Worm (Caenorhabditis elegans) whole organism, L1 larva: Measurements from ENCODE around the gene cbs-1.

Experiments
- C34B4.2 ChIP-seq: sonication (generic microtip); optimal IDR thresholded peaks from 2 replicates; lab custom pipeline; 2017; ENCODE audit warnings: mild to moderate bottlenecking, missing genetic modification characterization, missing compliant biosample characterization
- F16B12.6 ChIP-seq: fragments of 150-350 bp; optimal IDR thresholded peaks from 2 replicates; lab custom pipeline; 2014; ENCODE audit warnings: missing biosample characterization, missing genetic modification characterization
- alr-1 ChIP-seq: fragments of 200-800 bp; sonication (Bioruptor generic); optimal IDR thresholded peaks from 2 replicates; lab custom pipeline; 2018; ENCODE audit warnings: borderline replicate concordance, mild to moderate bottlenecking, missing genetic modification characterization, missing compliant biosample characterization
- ama-1 ChIP-seq: fragments of 150-350 bp; optimal IDR thresholded peaks from 2 replicates; lab custom pipeline; 2014
- ceh-63 ChIP-seq: fragments of 200-800 bp; sonication (Bioruptor generic); optimal IDR thresholded peaks from 2 replicates; lab custom pipeline; 2018; ENCODE audit warnings: mild to moderate bottlenecking, missing genetic modification characterization, missing compliant biosample characterization
- ceh-8 ChIP-seq: fragments of 200-800 bp; sonication (Bioruptor generic); optimal IDR thresholded peaks from 2 replicates; lab custom pipeline; 2018; ENCODE audit warnings: mild to moderate bottlenecking, missing genetic modification characterization, moderate library complexity, missing compliant biosample characterization
- ceh-88 ChIP-seq: fragments of 200-800 bp; sonication (Bioruptor generic); IDR thresholded peaks from 2 replicates; pipeline ENCODE4 v1.3.6; 2022; ENCODE audit warnings: missing genetic modification characterization, missing compliant biosample characterization
- ceh-90 ChIP-seq: sonication (generic microtip); optimal IDR thresholded peaks from 2 replicates; lab custom pipeline; 2016; ENCODE audit warnings: missing genetic modification characterization, missing compliant biosample characterization
- dpl-1 ChIP-seq, 3 experiments: fragments of 150-350 bp in 2 of 3; sonication (generic microtip) in 1 of 3; optimal IDR thresholded peaks; 2 replicates each; lab custom pipeline; 2014 to 2017; ENCODE audit warnings: missing biosample characterization in 3 of 3, missing genetic modification characterization in 3 of 3, missing genetic modification reagents in 3 of 3
- dsc-1 ChIP-seq: sonication (generic microtip); optimal IDR thresholded peaks from 2 replicates; lab custom pipeline; 2016; ENCODE audit warnings: mild to moderate bottlenecking, missing genetic modification characterization, missing compliant biosample characterization
- efl-1 ChIP-seq, 4 experiments: fragments of 150-350 bp; optimal IDR thresholded peaks in 3 of 4; peaks in 1 of 4; 1 replicate in 1 of 4; 2 replicates in 3 of 4; lab custom pipeline; 2014; ENCODE audit warnings: missing biosample characterization in 2 of 4, missing genetic modification characterization in 2 of 4, missing genetic modification reagents in 2 of 4
- egl-13 ChIP-seq: sonication (generic microtip); optimal IDR thresholded peaks from 2 replicates; lab custom pipeline; 2016; ENCODE audit warnings: missing genotype, missing genetic modification reagents, missing genetic modification characterization, missing compliant biosample characterization
- egl-27 ChIP-seq, 2 experiments: fragments of 150-350 bp in 1 of 2; sonication (generic microtip); optimal IDR thresholded peaks; 3 replicates each; lab custom pipeline; 2017 to 2018; ENCODE audit warnings: missing biosample characterization in 2 of 2, missing genetic modification characterization in 2 of 2, missing genetic modification reagents in 2 of 2
- elt-2 ChIP-seq: sonication (generic microtip); optimal IDR thresholded peaks from 2 replicates; lab custom pipeline; 2016; ENCODE audit warnings: missing genetic modification characterization, mild to moderate bottlenecking, inconsistent platforms, missing compliant biosample characterization, missing genetic modification reagents
- elt-3 ChIP-seq, 6 experiments: fragments of 150-350 bp in 1 of 6; sonication (generic microtip); optimal IDR thresholded peaks; 2 replicates each; lab custom pipeline; 2017 to 2018; ENCODE audit warnings: missing biosample characterization in 6 of 6, missing genetic modification characterization in 6 of 6, inconsistent platforms in 1 of 6
- ets-5 ChIP-seq: fragments of 200-800 bp; sonication (Bioruptor generic); IDR thresholded peaks from 2 replicates; pipeline ENCODE4 v1.3.6; 2022; ENCODE audit warnings: missing genetic modification characterization, missing compliant biosample characterization
- fkh-10 ChIP-seq: sonication (generic microtip); optimal IDR thresholded peaks from 2 replicates; lab custom pipeline; 2017; ENCODE audit warnings: missing biosample characterization, missing genetic modification reagents, missing genetic modification characterization
- fkh-4 ChIP-seq: sonication (generic microtip); optimal IDR thresholded peaks from 2 replicates; lab custom pipeline; 2016; ENCODE audit warnings: missing compliant biosample characterization, missing genetic modification characterization, borderline replicate concordance
- fos-1 ChIP-seq: fragments of 150-350 bp; optimal IDR thresholded peaks from 2 replicates; lab custom pipeline; 2014; ENCODE audit warnings: missing biosample characterization, missing genetic modification characterization
- grh-1 ChIP-seq: fragments of 200-800 bp; sonication (Bioruptor generic); IDR thresholded peaks from 2 replicates; pipeline ENCODE4 v1.3.6; 2022; ENCODE audit warnings: missing genetic modification reagents, missing genetic modification characterization, missing compliant biosample characterization
- hlh-17 ChIP-seq: fragments of 200-800 bp; sonication (Bioruptor generic); optimal IDR thresholded peaks from 2 replicates; lab custom pipeline; 2018; ENCODE audit warnings: missing genetic modification characterization, mild to moderate bottlenecking, missing compliant biosample characterization, moderate library complexity, borderline replicate concordance
- hlh-4 ChIP-seq: sonication (generic microtip); optimal IDR thresholded peaks from 2 replicates; lab custom pipeline; 2016; ENCODE audit warnings: mild to moderate bottlenecking, missing genetic modification characterization, missing compliant biosample characterization
- hpl-2 ChIP-seq: fragments of 150-350 bp; optimal IDR thresholded peaks from 2 replicates; lab custom pipeline; 2014; ENCODE audit warnings: missing biosample characterization, missing genetic modification reagents, missing genetic modification characterization
- irx-1 ChIP-seq: sonication (generic microtip); optimal IDR thresholded peaks from 2 replicates; lab custom pipeline; 2016; ENCODE audit warnings: missing genetic modification characterization, missing compliant biosample characterization
- isw-1 ChIP-seq: fragments of 200-800 bp; sonication (Bioruptor generic); IDR thresholded peaks from 2 replicates; pipeline ENCODE4 v1.3.6; 2022; ENCODE audit warnings: missing genetic modification characterization, missing compliant biosample characterization
- jun-1 ChIP-seq: fragments of 150-350 bp; optimal IDR thresholded peaks from 2 replicates; lab custom pipeline; 2014; ENCODE audit warnings: missing biosample characterization, missing genetic modification reagents, missing genetic modification characterization
- lin-35 ChIP-seq, 2 experiments: fragments of 150-350 bp; optimal IDR thresholded peaks; 2 replicates each; lab custom pipeline; 2014; ENCODE audit warnings: missing biosample characterization in 2 of 2, missing genetic modification characterization in 2 of 2, missing genetic modification reagents in 2 of 2
- lin-39 ChIP-seq: fragments of 150-350 bp; optimal IDR thresholded peaks from 2 replicates; lab custom pipeline; 2014; ENCODE audit warnings: missing biosample characterization, missing genetic modification reagents, missing genetic modification characterization
- lsy-2 ChIP-seq, 2 experiments: fragments of 150-350 bp; optimal IDR thresholded peaks; 2 replicates each; lab custom pipeline; 2014; ENCODE audit warnings: missing biosample characterization in 2 of 2, missing genetic modification characterization in 2 of 2
- mab-9 ChIP-seq: fragments of 200-800 bp; sonication (Bioruptor generic); IDR thresholded peaks from 2 replicates; pipeline ENCODE4 v1.3.6; 2022; ENCODE audit warnings: missing genetic modification reagents, missing genetic modification characterization, missing compliant biosample characterization
- mdl-1 ChIP-seq, 2 experiments: fragments of 150-350 bp; optimal IDR thresholded peaks; 2 replicates each; lab custom pipeline; 2014 to 2017; ENCODE audit warnings: missing biosample characterization in 2 of 2, missing genetic modification characterization in 2 of 2, inconsistent platforms in 1 of 2
- mep-1 ChIP-seq: fragments of 150-350 bp; optimal IDR thresholded peaks from 2 replicates; lab custom pipeline; 2014; ENCODE audit warnings: missing biosample characterization, missing genetic modification characterization
- nhr-12 ChIP-seq: sonication (generic microtip); optimal IDR thresholded peaks from 2 replicates; lab custom pipeline; 2017; ENCODE audit warnings: missing biosample characterization, missing genetic modification characterization
- nhr-20 ChIP-seq: sonication (generic microtip); optimal IDR thresholded peaks from 2 replicates; lab custom pipeline; 2016; ENCODE audit warnings: mild to moderate bottlenecking, missing genetic modification characterization, missing compliant biosample characterization
- nhr-237 ChIP-seq: fragments of 150-350 bp; optimal IDR thresholded peaks from 2 replicates; lab custom pipeline; 2014; ENCODE audit warnings: missing biosample characterization, missing genetic modification characterization
- nhr-28 ChIP-seq: fragments of 150-350 bp; optimal IDR thresholded peaks from 2 replicates; lab custom pipeline; 2014; ENCODE audit warnings: missing biosample characterization, missing genetic modification characterization
- nhr-47 ChIP-seq: sonication (generic microtip); optimal IDR thresholded peaks from 2 replicates; lab custom pipeline; 2016; ENCODE audit warnings: mild to moderate bottlenecking, missing genetic modification characterization, moderate library complexity, missing compliant biosample characterization
- nhr-71 ChIP-seq: sonication (generic microtip); optimal IDR thresholded peaks from 2 replicates; lab custom pipeline; 2016; ENCODE audit warnings: mild to moderate bottlenecking, missing genetic modification characterization, moderate library complexity, missing compliant biosample characterization
- nhr-76 ChIP-seq: sonication (generic microtip); optimal IDR thresholded peaks from 2 replicates; lab custom pipeline; 2017; ENCODE audit warnings: missing biosample characterization, missing genetic modification characterization
- nhr-84 ChIP-seq: sonication (generic microtip); optimal IDR thresholded peaks from 2 replicates; lab custom pipeline; 2017; ENCODE audit warnings: missing biosample characterization, missing genetic modification characterization
- nhr-85 ChIP-seq: sonication (generic microtip); peaks from one replicate; lab custom pipeline; 2016; ENCODE audit warnings: missing genetic modification characterization, inconsistent platforms, missing compliant biosample characterization
- pax-3 ChIP-seq: fragments of 200-800 bp; sonication (Bioruptor generic); optimal IDR thresholded peaks from 2 replicates; lab custom pipeline; 2018; ENCODE audit warnings: mild to moderate bottlenecking, missing genetic modification characterization, moderate library complexity, missing compliant biosample characterization
- snu-23 ChIP-seq: sonication (generic microtip); optimal IDR thresholded peaks from 2 replicates; lab custom pipeline; 2016; ENCODE audit warnings: missing genetic modification characterization, missing compliant biosample characterization
- sptf-1 ChIP-seq: fragments of 150-350 bp; optimal IDR thresholded peaks from 2 replicates; lab custom pipeline; 2014; ENCODE audit warnings: missing biosample characterization, missing genetic modification characterization
- sup-37 ChIP-seq: fragments of 200-800 bp; sonication (Bioruptor generic); optimal IDR thresholded peaks from 2 replicates; lab custom pipeline; 2018; ENCODE audit warnings: mild to moderate bottlenecking, missing genetic modification characterization, missing compliant biosample characterization
- swsn-7 ChIP-seq: sonication (generic microtip); optimal IDR thresholded peaks from 2 replicates; lab custom pipeline; 2016; ENCODE audit warnings: missing genetic modification characterization, missing compliant biosample characterization
- tlp-1 ChIP-seq: fragments of 150-350 bp; optimal IDR thresholded peaks from 2 replicates; lab custom pipeline; 2014; ENCODE audit warnings: missing biosample characterization, missing genetic modification characterization
- unc-86 ChIP-seq: sonication (generic microtip); optimal IDR thresholded peaks from 2 replicates; lab custom pipeline; 2016; ENCODE audit warnings: missing genetic modification characterization, missing compliant biosample characterization
- zag-1 ChIP-seq: fragments of 150-350 bp; optimal IDR thresholded peaks from 2 replicates; lab custom pipeline; 2014; ENCODE audit warnings: missing biosample characterization, missing genetic modification characterization
- zip-4 ChIP-seq: fragments of 200-800 bp; sonication (Bioruptor generic); optimal IDR thresholded peaks from 2 replicates; lab custom pipeline; 2018; ENCODE audit warnings: mild to moderate bottlenecking, missing genetic modification characterization, moderate library complexity, missing compliant biosample characterization
- ztf-11 ChIP-seq, 2 experiments: sonication (generic microtip); optimal IDR thresholded peaks; 2 replicates each; lab custom pipeline; 2016 to 2017; ENCODE audit warnings: missing genetic modification characterization in 2 of 2, missing biosample characterization in 1 of 2, missing compliant biosample characterization in 1 of 2
- ztf-4 ChIP-seq: fragments of 150-350 bp; optimal IDR thresholded peaks from 2 replicates; lab custom pipeline; 2014; ENCODE audit warnings: missing biosample characterization, missing genetic modification characterization

cbs-1 gene

DNA sequence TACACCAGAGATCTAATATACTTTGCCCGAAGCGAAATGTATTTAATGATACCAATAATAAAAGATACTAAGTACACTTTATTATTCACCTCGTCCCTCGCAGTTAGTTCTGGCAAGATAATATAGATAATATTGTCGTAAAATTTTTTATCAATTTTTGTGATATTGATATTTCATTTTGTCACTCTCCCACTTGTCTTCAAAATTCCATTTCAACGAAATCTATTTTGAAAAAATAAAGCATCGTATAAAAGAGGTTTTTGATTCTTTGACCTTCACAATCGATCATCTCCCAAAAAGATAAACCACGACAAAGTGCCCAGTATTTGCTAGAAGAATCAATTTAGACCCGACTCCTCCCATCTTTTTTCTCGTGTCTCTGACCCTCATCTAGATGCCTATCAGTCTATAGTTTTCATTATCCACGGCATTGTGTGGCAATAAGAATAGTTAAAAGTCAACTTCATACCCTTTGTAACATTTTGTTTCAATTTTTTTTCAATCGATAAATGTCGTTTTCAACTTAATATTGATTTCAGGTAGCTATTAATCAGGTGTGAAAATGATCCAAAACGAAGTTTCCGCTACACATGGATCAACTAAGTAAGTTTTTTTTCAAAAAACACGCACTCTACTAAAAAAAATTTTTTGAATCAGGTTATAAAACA is at the start of gene cbs-1:
cbs-1 (plus strand) TSS at position 534 of the 668 bp plus-strand sequence.
- peak; percentile 71 for TF ChIP-seq elt-2 (tag; lab: Kevin White, UChicago)
- no peak for TF ChIP-seq grh-1 (GFP tag; lab: Robert Waterston, UW)
- TF ChIP-seq ets-5 (GFP tag; lab: Robert Waterston, UW), result no peak
- TF ChIP-seq ztf-4 (tag; lab: Kevin White, UChicago), result no peak
- TF ChIP-seq ceh-90, result no peak
- TF ChIP-seq elt-3 (tag; optimal IDR thresholded peaks at IDR 0.05; lab: Kevin White, UChicago), result peak in 1 of 6 experiments; percentile 2
- TF ChIP-seq swsn-7, result no peak
- no peak for TF ChIP-seq egl-13 (tag; lab: Kevin White, UChicago)
- no peak for TF ChIP-seq zag-1 (tag; lab: Kevin White, UChicago)
- no peak for TF ChIP-seq fkh-4
- no peak for TF ChIP-seq mdl-1 (tag; optimal IDR thresholded peaks at IDR 0.05; lab: Kevin White, UChicago)
- no peak for TF ChIP-seq ama-1
- TF ChIP-seq nhr-76 (tag; lab: Kevin White, UChicago), result no peak
- TF ChIP-seq alr-1 (tag; lab: Kevin White, UChicago), result no peak
- TF ChIP-seq sup-37, result no peak
- peak; percentile 35 for TF ChIP-seq nhr-71 (tag; lab: Kevin White, UChicago)
- TF ChIP-seq ceh-8 (GFP tag; lab: Kevin White, UChicago), result no peak
- no peak for TF ChIP-seq lin-35 (GFP tag; optimal IDR thresholded peaks at IDR 0.05; lab: Kevin White, UChicago)
- TF ChIP-seq isw-1 (GFP tag; lab: Robert Waterston, UW), result no peak
- TF ChIP-seq hlh-4 (tag; lab: Kevin White, UChicago), result no peak
- TF ChIP-seq nhr-20 (tag; lab: Kevin White, UChicago), result peak; percentile 57
- TF ChIP-seq fos-1 (tag; lab: Kevin White, UChicago), result no peak
- TF ChIP-seq nhr-28, result no peak
- no peak for TF ChIP-seq nhr-47
- no peak for TF ChIP-seq mep-1
- TF ChIP-seq egl-27 (tag; optimal IDR thresholded peaks at IDR 0.05; lab: Kevin White, UChicago), result no peak
- no peak for TF ChIP-seq hlh-17 (GFP tag; lab: Kevin White, UChicago)
- no peak for TF ChIP-seq unc-86
- TF ChIP-seq jun-1 (tag; lab: Kevin White, UChicago), result no peak
- no peak for TF ChIP-seq pax-3
- TF ChIP-seq nhr-237 (tag; lab: Kevin White, UChicago), result no peak
- no peak for TF ChIP-seq sptf-1
- TF ChIP-seq ceh-63 (GFP tag; lab: Kevin White, UChicago), result no peak
- no peak for TF ChIP-seq hpl-2
- TF ChIP-seq tlp-1 (tag; lab: Kevin White, UChicago), result no peak
- no peak for TF ChIP-seq ceh-88 (GFP tag; lab: Robert Waterston, UW)
- no peak for TF ChIP-seq fkh-10 (GFP tag; lab: Kevin White, UChicago)
- no peak for TF ChIP-seq lsy-2 (tag; optimal IDR thresholded peaks at IDR 0.05; lab: Kevin White, UChicago)
- no peak for TF ChIP-seq zip-4 (GFP tag; lab: Kevin White, UChicago)
- no peak for TF ChIP-seq ztf-11 (tag; optimal IDR thresholded peaks at IDR 0.05; lab: Kevin White, UChicago)
- peak; percentile 16 for TF ChIP-seq snu-23 (GFP tag; lab: Kevin White, UChicago)
- TF ChIP-seq F16B12.6 (tag; lab: Kevin White, UChicago), result no peak
- TF ChIP-seq efl-1 (optimal IDR thresholded peaks at IDR 0.05; lab: Kevin White, UChicago), result no peak
- peak in 1 of 2 experiments; percentile 64 for TF ChIP-seq efl-1 (GFP tag; optimal IDR thresholded peaks at IDR 0.05 in 1 of 2; lab: Kevin White, UChicago)
- no peak for TF ChIP-seq dsc-1 (tag; lab: Kevin White, UChicago)
- no peak for TF ChIP-seq dpl-1 (GFP tag; optimal IDR thresholded peaks at IDR 0.05; lab: Kevin White, UChicago)
- TF ChIP-seq nhr-12 (tag; lab: Kevin White, UChicago), result no peak
- TF ChIP-seq irx-1, result no peak
- TF ChIP-seq nhr-84, result no peak
- TF ChIP-seq C34B4.2 (tag; lab: Kevin White, UChicago), result no peak
- no peak for TF ChIP-seq mab-9 (GFP tag; lab: Robert Waterston, UW)
- TF ChIP-seq nhr-85 (tag; lab: Kevin White, UChicago), result peak; percentile 58
- TF ChIP-seq lin-39 (tag; lab: Kevin White, UChicago), result no peak
